Fruit fly (Drosophila melanogaster) whole organism, wandering third instar larva: ENCODE measurements around the gene Eip63F-1.

Experiments
- Abd-B ChIP-seq: fragments of >200 bp; optimal IDR thresholded peaks from 2 replicates; lab custom pipeline; 2017; ENCODE audit warnings: missing biosample characterization, missing genetic modification characterization
- CG32264 ChIP-seq: fragments of 200-800 bp; sonication (Bioruptor generic); optimal IDR thresholded peaks from 2 replicates; lab custom pipeline; 2016; ENCODE audit warnings: missing biosample characterization, missing genetic modification characterization
- CG9705 ChIP-seq: fragments of 200-800 bp; sonication (Bioruptor generic); optimal IDR thresholded peaks from 2 replicates; lab custom pipeline; 2018; ENCODE audit warnings: missing biosample characterization, mild to moderate bottlenecking, missing genetic modification characterization
- CrebA ChIP-seq: fragments of 200-800 bp; sonication (Bioruptor generic); optimal IDR thresholded peaks from 2 replicates; lab custom pipeline; 2016; ENCODE audit warnings: missing biosample characterization, mild to moderate bottlenecking, missing genetic modification characterization, borderline replicate concordance
- Dfd ChIP-seq: fragments of >200 bp; optimal IDR thresholded peaks from 2 replicates; lab custom pipeline; 2017; ENCODE audit warnings: missing biosample characterization, missing genetic modification characterization
- Dif ChIP-seq: fragments of 200-275, 200-300 bp; sonication (Bioruptor generic); optimal IDR thresholded peaks from 2 replicates; lab custom pipeline; 2018; ENCODE audit warnings: missing biosample characterization, missing genetic modification characterization; ENCODE audit not compliant: partially characterized antibody
- GATAd ChIP-seq: sonication (Bioruptor generic); optimal IDR thresholded peaks from 2 replicates; lab custom pipeline; 2016; ENCODE audit warnings: missing biosample characterization, missing genetic modification characterization
- HLH106 ChIP-seq: fragments of 200-800 bp; optimal IDR thresholded peaks from 3 replicates; lab custom pipeline; 2019; ENCODE audit warnings: missing biosample characterization, mild to moderate bottlenecking, missing genetic modification characterization, moderate library complexity
- Hnf4 ChIP-seq: fragments of 200-800 bp; sonication (Bioruptor generic); optimal IDR thresholded peaks from 2 replicates; lab custom pipeline; 2016; ENCODE audit warnings: missing biosample characterization, mild to moderate bottlenecking, missing genetic modification characterization
- Hr78 ChIP-seq: fragments of >200 bp; optimal IDR thresholded peaks from 2 replicates; lab custom pipeline; 2017; ENCODE audit warnings: missing biosample characterization, missing genetic modification characterization
- Hr83 ChIP-seq: fragments of 200-300 bp; sonication (Bioruptor generic); optimal IDR thresholded peaks from 2 replicates; lab custom pipeline; 2016; ENCODE audit warnings: missing biosample characterization, mild to moderate bottlenecking, missing genetic modification characterization, moderate library complexity; ENCODE audit not compliant: poor library complexity, severe bottlenecking
- Jra ChIP-seq: sonication (Bioruptor generic); optimal IDR thresholded peaks from 2 replicates; lab custom pipeline; 2016; ENCODE audit warnings: missing biosample characterization, missing genetic modification characterization
- Mio ChIP-seq: sonication (Bioruptor generic); optimal IDR thresholded peaks from 2 replicates; lab custom pipeline; 2016; ENCODE audit warnings: missing biosample characterization, missing genetic modification characterization
- Myc ChIP-seq: fragments of >200 bp; optimal IDR thresholded peaks from 2 replicates; lab custom pipeline; 2017
- N ChIP-seq: fragments of >200 bp; optimal IDR thresholded peaks from 2 replicates; lab custom pipeline; 2018; ENCODE audit warnings: missing biosample characterization, missing external identifiers, missing genetic modification characterization
- OdsH ChIP-seq: fragments of 200-800 bp; sonication (Bioruptor generic); optimal IDR thresholded peaks from 2 replicates; lab custom pipeline; 2016; ENCODE audit warnings: missing biosample characterization, mild to moderate bottlenecking, missing genetic modification characterization
- Rel ChIP-seq, 2 experiments: fragments of 200-800 bp; sonication (Bioruptor generic) in 1 of 2; optimal IDR thresholded peaks; 2 replicates in 1 of 2; 3 replicates in 1 of 2; lab custom pipeline; 2016 to 2019; ENCODE audit warnings: mild to moderate bottlenecking in 2 of 2, missing biosample characterization in 2 of 2, missing genetic modification characterization in 2 of 2, moderate library complexity in 1 of 2
- Sp1 ChIP-seq: fragments of 200-800 bp; sonication (Bioruptor generic); optimal IDR thresholded peaks from 3 replicates; lab custom pipeline; 2019; ENCODE audit warnings: missing biosample characterization, mild to moderate bottlenecking, missing genetic modification characterization, moderate library complexity
- Vsx2 ChIP-seq: fragments of 200-300, 225-300 bp; sonication (Bioruptor generic); optimal IDR thresholded peaks from 2 replicates; lab custom pipeline; 2018; ENCODE audit warnings: missing biosample characterization, missing genetic modification characterization; ENCODE audit not compliant: partially characterized antibody
- br ChIP-seq: fragments of 200-800 bp; sonication (Bioruptor generic); optimal IDR thresholded peaks from 2 replicates; lab custom pipeline; 2016; ENCODE audit warnings: missing biosample characterization, missing genetic modification characterization
- brk ChIP-seq: fragments of 200-800 bp; sonication (Bioruptor generic); optimal IDR thresholded peaks from 2 replicates; lab custom pipeline; 2016; ENCODE audit warnings: missing biosample characterization, mild to moderate bottlenecking, missing genetic modification characterization
- dl ChIP-seq, 2 experiments: fragments of 175-275, 200-275 bp in 1 of 2; fragments of 200-275 bp in 1 of 2; sonication (Bioruptor generic); optimal IDR thresholded peaks; lab custom pipeline; 2018; ENCODE audit warnings: mild to moderate bottlenecking in 2 of 2, missing biosample characterization in 2 of 2, missing genetic modification characterization in 2 of 2, moderate library complexity in 2 of 2; ENCODE audit not compliant: partially characterized antibody in 2 of 2, insufficient read depth in 1 of 2
- dmrt93B ChIP-seq: fragments of 200-800 bp; sonication (Bioruptor generic); optimal IDR thresholded peaks from 2 replicates; lab custom pipeline; 2018; ENCODE audit warnings: missing biosample characterization, mild to moderate bottlenecking, missing genetic modification characterization
- dsf ChIP-seq: sonication (Bioruptor generic); optimal IDR thresholded peaks from 2 replicates; lab custom pipeline; 2016; ENCODE audit warnings: missing biosample characterization, missing genetic modification characterization, borderline replicate concordance
- ey ChIP-seq: fragments of 200-800 bp; sonication (Bioruptor generic); optimal IDR thresholded peaks from 2 replicates; lab custom pipeline; 2016; ENCODE audit warnings: missing biosample characterization, missing genetic modification characterization
- foxo ChIP-seq, 2 experiments: fragments of 200-800 bp; sonication (Bioruptor generic); optimal IDR thresholded peaks; 2 replicates in 1 of 2; 3 replicates in 1 of 2; lab custom pipeline; 2016 to 2017; ENCODE audit warnings: missing biosample characterization in 2 of 2, missing genetic modification characterization in 2 of 2
- fru ChIP-seq: fragments of 200-800 bp; sonication (Bioruptor generic); optimal IDR thresholded peaks from 3 replicates; lab custom pipeline; 2016; ENCODE audit warnings: missing biosample characterization, mild to moderate bottlenecking, missing genetic modification characterization
- h ChIP-seq: fragments of 200-800 bp; sonication (Bioruptor generic); optimal IDR thresholded peaks from 3 replicates; lab custom pipeline; 2016; ENCODE audit warnings: missing biosample characterization, mild to moderate bottlenecking, missing genetic modification characterization
- jim ChIP-seq: fragments of 175-275, 200-325 bp; sonication (Bioruptor generic); optimal IDR thresholded peaks from 2 replicates; lab custom pipeline; 2016; ENCODE audit warnings: missing biosample characterization, mild to moderate bottlenecking, missing genetic modification characterization
- lola ChIP-seq: fragments of >200 bp; optimal IDR thresholded peaks from 2 replicates; lab custom pipeline; 2017; ENCODE audit warnings: missing biosample characterization, missing genetic modification characterization
- pan ChIP-seq: fragments of >200 bp; optimal IDR thresholded peaks from 2 replicates; lab custom pipeline; 2017
- psq ChIP-seq: fragments of 200-800 bp; sonication (Bioruptor generic); optimal IDR thresholded peaks from 3 replicates; lab custom pipeline; 2017; ENCODE audit warnings: missing biosample characterization, mild to moderate bottlenecking, missing genetic modification characterization, moderate library complexity
- rgr ChIP-seq: fragments of 200-800 bp; sonication (Bioruptor generic); optimal IDR thresholded peaks from 3 replicates; lab custom pipeline; 2016; ENCODE audit warnings: missing biosample characterization, mild to moderate bottlenecking, missing genetic modification characterization
- sage ChIP-seq: fragments of 200-800 bp; sonication (Bioruptor generic); optimal IDR thresholded peaks from 2 replicates; lab custom pipeline; 2016; ENCODE audit warnings: missing biosample characterization, mild to moderate bottlenecking, missing genetic modification characterization
- sv ChIP-seq: fragments of 200-800 bp; sonication (Bioruptor generic); optimal IDR thresholded peaks from 3 replicates; lab custom pipeline; 2016; ENCODE audit warnings: missing biosample characterization, missing genetic modification characterization
- tai ChIP-seq: sonication (Bioruptor generic); optimal IDR thresholded peaks from 2 replicates; lab custom pipeline; 2016; ENCODE audit warnings: missing biosample characterization, missing genetic modification characterization
- usp ChIP-seq: fragments of >200 bp; optimal IDR thresholded peaks from 2 replicates; lab custom pipeline; 2017; ENCODE audit warnings: missing biosample characterization, missing genetic modification characterization
- woc ChIP-seq: sonication (Bioruptor generic); optimal IDR thresholded peaks from 2 replicates; lab custom pipeline; 2016; ENCODE audit warnings: missing biosample characterization, mild to moderate bottlenecking, missing genetic modification characterization

Gene Eip63F-1

DNA sequence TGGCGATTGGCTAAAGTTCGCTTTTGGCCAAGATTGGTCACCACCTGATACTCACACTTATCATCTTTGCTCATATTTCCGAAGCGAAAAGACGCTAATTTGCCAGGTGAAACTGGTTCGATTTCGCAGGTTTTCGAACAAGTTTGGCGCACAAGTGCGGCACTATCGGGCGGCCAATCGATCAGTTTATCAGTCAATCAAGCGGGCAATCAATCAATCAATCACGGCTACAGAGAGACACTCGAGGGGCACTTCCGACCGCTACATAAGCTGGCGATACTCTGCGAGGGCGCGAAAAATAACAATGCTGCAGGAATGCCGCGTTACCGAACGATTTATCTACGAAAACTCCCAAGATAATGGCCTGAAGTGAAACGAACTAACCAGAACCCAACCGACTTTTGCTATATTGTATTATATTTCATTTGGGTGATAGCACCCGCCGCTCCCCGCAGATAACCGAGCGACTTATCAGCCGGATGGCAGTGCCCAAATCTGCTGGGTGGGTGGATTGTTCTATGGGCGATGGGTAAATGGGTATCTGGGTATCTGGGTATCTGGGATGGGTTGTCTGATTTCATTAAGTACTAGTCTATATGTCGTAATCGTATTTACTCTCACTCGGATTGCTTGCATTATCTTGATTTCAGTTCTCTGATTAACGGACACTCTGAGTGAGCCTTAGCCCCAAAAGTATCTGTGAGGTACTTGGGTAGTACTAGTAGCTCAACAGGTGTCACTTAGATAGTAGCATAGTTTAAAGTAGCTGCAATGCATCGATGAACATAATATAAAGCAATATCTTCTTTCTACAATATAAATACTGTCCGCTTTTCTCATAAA, 6.3 kb downstream of the Eip63F-1 start:
- no peak for TF ChIP-seq usp (GFP tag; lab: Kevin White, UChicago)
- no peak for TF ChIP-seq sage
- no peak for TF ChIP-seq Jra (GFP tag; lab: Kevin White, UChicago)
- TF ChIP-seq h = peak; percentile 38
- TF ChIP-seq Rel (GFP tag; optimal IDR thresholded peaks at IDR 0.05; lab: Kevin White, UChicago) = no peak
- peak; percentile 44 for TF ChIP-seq Rel (tag; optimal IDR thresholded peaks at IDR 0.05; lab: Kevin White, UChicago)
- peak; percentile 5 for TF ChIP-seq Dif (GFP tag; lab: Kevin White, UChicago)
- TF ChIP-seq, all 38 proteins: peak for 3

DNA sequence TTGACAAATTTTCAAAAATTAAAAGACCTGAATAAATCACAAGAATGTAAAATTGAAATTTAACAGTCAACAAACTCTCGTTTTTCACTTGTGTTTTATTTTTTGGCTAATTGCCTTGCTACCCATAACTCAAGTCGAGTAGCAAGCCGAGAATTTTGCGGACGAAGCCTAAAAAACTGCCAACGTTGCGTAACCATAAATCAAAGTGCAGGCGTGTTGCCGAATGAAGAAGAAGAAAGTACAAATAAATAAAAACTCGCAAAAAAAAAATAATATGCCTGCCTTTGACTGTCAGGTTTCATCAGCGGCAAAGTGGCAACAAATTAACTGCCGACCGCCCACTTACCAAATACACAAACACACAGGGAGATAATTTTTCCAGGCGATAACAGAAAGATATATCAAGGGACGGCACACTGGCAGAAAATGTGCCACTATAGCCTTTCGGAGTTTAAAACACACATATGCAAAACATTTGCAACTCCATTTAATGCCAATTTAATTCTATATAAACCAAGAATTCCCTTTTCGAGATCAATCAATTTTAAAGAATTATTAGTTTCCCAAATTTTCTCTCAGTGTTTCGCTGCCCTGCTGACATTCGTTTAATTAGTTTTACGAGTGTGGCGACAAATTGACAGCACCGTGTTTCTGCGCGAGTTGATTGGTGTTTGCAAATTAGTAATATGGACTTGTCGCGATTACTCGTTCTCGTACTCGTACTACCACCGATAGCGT, 7.0 kb downstream of the Eip63F-1 start:
- peak; percentile 94 for TF ChIP-seq br (GFP tag; lab: Kevin White, UChicago)
- TF ChIP-seq jim (GFP tag; lab: Kevin White, UChicago) = peak; percentile 24
- peak; percentile 58 for TF ChIP-seq Rel (GFP tag; optimal IDR thresholded peaks at IDR 0.05; lab: Kevin White, UChicago)
- TF ChIP-seq Rel (tag; optimal IDR thresholded peaks at IDR 0.05; lab: Kevin White, UChicago) = peak; percentile 74
- TF ChIP-seq Hr78 (GFP tag; lab: Kevin White, UChicago) = no peak
- no peak for TF ChIP-seq Dif (GFP tag; lab: Kevin White, UChicago)
- TF ChIP-seq foxo (GFP tag; optimal IDR thresholded peaks at IDR 0.05; lab: Kevin White, UChicago) = peak; percentile 37 to 95
- TF ChIP-seq usp (GFP tag; lab: Kevin White, UChicago) = no peak
- TF ChIP-seq N (GFP tag; lab: Kevin White, UChicago) = no peak
- TF ChIP-seq Hnf4 (GFP tag; lab: Kevin White, UChicago) = peak; percentile 92
- peak; percentile 85 for TF ChIP-seq brk
- peak; percentile 57 for TF ChIP-seq woc (GFP tag; lab: Kevin White, UChicago)
- TF ChIP-seq tai (GFP tag; lab: Kevin White, UChicago) = peak; percentile 87
- peak; percentile 92 for TF ChIP-seq HLH106 (tag; lab: Kevin White, UChicago)
- peak; percentile 70 for TF ChIP-seq Hr83 (GFP tag; lab: Kevin White, UChicago)
- TF ChIP-seq ey (GFP tag; lab: Kevin White, UChicago) = peak; percentile 97
- TF ChIP-seq CrebA (GFP tag; lab: Kevin White, UChicago) = peak; percentile 77
- peak; percentile 88 for TF ChIP-seq sv (GFP tag; lab: Kevin White, UChicago)
- TF ChIP-seq Myc (lab: Kevin White, UChicago) = no peak
- no peak for TF ChIP-seq Dfd
- TF ChIP-seq CG9705 (GFP tag; lab: Kevin White, UChicago) = peak; percentile 78
- peak; percentile 95 for TF ChIP-seq OdsH (GFP tag; lab: Kevin White, UChicago)
- TF ChIP-seq Sp1 (GFP tag; lab: Kevin White, UChicago) = peak; percentile 91
- no peak for TF ChIP-seq lola (GFP tag; lab: Kevin White, UChicago)
- TF ChIP-seq GATAd (GFP tag; lab: Kevin White, UChicago) = peak; percentile 84
- peak; percentile 89 for TF ChIP-seq psq
- peak; percentile 71 for TF ChIP-seq Mio (GFP tag; lab: Kevin White, UChicago)
- TF ChIP-seq Jra (GFP tag; lab: Kevin White, UChicago) = peak; percentile 84
- TF ChIP-seq Abd-B = no peak
- peak; percentile 79 for TF ChIP-seq sage
- peak; percentile 79 for TF ChIP-seq dmrt93B (GFP tag; lab: Kevin White, UChicago)
- no peak for TF ChIP-seq pan
- no peak for TF ChIP-seq dl (GFP tag; optimal IDR thresholded peaks at IDR 0.05; lab: Kevin White, UChicago; ENCODE audit: insufficient read depth in 1 of 2, partially characterized antibody in 2 of 2)
- peak; percentile 97 for TF ChIP-seq h
- TF ChIP-seq fru (GFP tag; lab: Kevin White, UChicago) = peak; percentile 93
- TF ChIP-seq Vsx2 (GFP tag; lab: Kevin White, UChicago) = no peak
- TF ChIP-seq rgr (GFP tag; lab: Kevin White, UChicago) = peak; percentile 97
- TF ChIP-seq dsf = peak; percentile 74
- TF ChIP-seq CG32264 (GFP tag; lab: Kevin White, UChicago) = peak; percentile 75
